Fruit fly (Drosophila melanogaster): ENCODE measurements around the gene CG42750.

dm6 chr2L:18122920-18123319 is 152.7 kb downstream of the CG42750 start:
- TF ChIP-seq Drgx (GFP tag; IDR thresholded peaks at IDR 0.05) (no peak), CG8478 (optimal IDR thresholded peaks at IDR 0.05) (no peak), sug (tag; optimal IDR thresholded peaks at IDR 0.05) (no peak)

Measured in whole organism, embryonic.